Worm (Caenorhabditis elegans): ENCODE results near the gene sur-7.

ce11 chrX:16342256-16342655 is 34.1 kb upstream of the sur-7 start:
- TF ChIP-seq F37B4.10 (GFP tag; IDR thresholded peaks at IDR 0.05) (no peak), gei-17 (GFP tag; optimal IDR thresholded peaks at IDR 0.05) (no peak), lin-54 (GFP tag; optimal IDR thresholded peaks at IDR 0.05) (no peak), somi-1 (GFP tag; optimal IDR thresholded peaks at IDR 0.05) (no peak), unc-62 (GFP tag; optimal IDR thresholded peaks at IDR 0.05) (no peak), unc-130 (GFP tag; optimal IDR thresholded peaks at IDR 0.05) (no peak), ceh-40 (GFP tag; IDR thresholded peaks at IDR 0.05) (no peak), snpc-1.1 (tag; optimal IDR thresholded peaks at IDR 0.05; ENCODE audit: insufficient read depth) (no peak), T07F8.4 (tag; optimal IDR thresholded peaks at IDR 0.05) (no peak)
